Worm (Caenorhabditis elegans): ENCODE measurements around the gene chil-17.
A peak's percentile ranks its signal among the peaks of the same experiment; 100 is the strongest.
"Not testable (repeated sequence)": the region's sequence is repeated elsewhere in the genome, so short reads cannot be mapped to it uniquely, and the experiment has no call there.

Gene chil-17

DNA sequence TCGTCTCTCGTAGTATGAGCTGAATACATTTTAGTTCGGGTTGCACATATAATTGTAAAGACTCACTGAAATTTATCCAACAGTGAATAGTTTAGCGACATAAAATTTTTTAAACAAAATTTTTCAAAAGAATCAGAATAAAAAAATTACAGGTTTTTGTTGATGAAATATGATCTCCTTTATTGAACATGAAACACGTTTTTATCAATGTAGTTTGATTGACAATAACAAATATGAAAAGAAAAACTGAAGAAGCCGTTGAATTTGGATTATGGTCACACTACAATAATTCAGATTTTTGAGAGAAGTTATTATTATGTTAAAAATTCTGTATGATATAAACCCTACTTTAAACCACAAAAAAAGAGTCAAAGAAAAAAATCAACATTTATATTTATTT, at the start of gene chil-17:
Gene chil-17 (minus strand): TSS at position 101 of the 400 bp plus-strand sequence.
- no peak for TF ChIP-seq W03F9.2 (tag; optimal IDR thresholded peaks at IDR 0.05)
- TF ChIP-seq dao-5 (tag; optimal IDR thresholded peaks at IDR 0.05) = no peak
- TF ChIP-seq him-1 (tag; optimal IDR thresholded peaks at IDR 0.05) = no peak

DNA sequence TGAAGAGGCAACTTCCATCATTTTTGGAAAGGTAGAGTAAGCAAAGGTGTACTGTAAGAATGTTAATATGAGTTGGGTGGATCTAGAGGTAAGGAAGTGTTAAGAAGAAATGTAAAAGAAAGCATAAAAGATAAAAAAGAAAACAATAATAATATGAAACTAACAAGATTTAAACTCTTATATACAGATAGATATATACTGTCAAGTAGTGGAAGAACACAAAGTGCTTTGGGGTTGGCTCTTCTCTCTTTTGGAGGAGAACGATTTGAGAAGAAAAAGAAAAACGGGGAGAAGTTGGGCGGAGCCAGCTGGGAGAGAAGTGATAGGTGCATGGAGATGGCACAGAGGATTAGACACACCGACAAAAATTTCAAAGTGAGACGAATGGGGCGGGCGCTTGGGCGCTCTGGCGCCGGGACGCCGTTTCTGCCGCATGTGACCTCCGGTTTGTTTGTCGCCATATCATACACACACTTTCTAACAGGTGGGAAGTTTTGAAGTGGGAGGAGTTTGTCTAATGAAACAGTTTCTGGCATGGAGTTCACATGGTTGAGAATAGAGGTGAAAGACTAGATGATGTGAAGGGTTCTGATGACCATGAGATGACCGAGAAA, 47.5 kb upstream of the chil-17 start, which contains the start of gene T19H5.4:
Gene T19H5.4 (minus strand): TSS at position 51 of the 614 bp plus-strand sequence.
- TF ChIP-seq W03F9.2 (tag; optimal IDR thresholded peaks at IDR 0.05) = peak; percentile 31
- no peak for TF ChIP-seq him-1 (tag; optimal IDR thresholded peaks at IDR 0.05)
- no peak for TF ChIP-seq dao-5 (tag; optimal IDR thresholded peaks at IDR 0.05)

DNA sequence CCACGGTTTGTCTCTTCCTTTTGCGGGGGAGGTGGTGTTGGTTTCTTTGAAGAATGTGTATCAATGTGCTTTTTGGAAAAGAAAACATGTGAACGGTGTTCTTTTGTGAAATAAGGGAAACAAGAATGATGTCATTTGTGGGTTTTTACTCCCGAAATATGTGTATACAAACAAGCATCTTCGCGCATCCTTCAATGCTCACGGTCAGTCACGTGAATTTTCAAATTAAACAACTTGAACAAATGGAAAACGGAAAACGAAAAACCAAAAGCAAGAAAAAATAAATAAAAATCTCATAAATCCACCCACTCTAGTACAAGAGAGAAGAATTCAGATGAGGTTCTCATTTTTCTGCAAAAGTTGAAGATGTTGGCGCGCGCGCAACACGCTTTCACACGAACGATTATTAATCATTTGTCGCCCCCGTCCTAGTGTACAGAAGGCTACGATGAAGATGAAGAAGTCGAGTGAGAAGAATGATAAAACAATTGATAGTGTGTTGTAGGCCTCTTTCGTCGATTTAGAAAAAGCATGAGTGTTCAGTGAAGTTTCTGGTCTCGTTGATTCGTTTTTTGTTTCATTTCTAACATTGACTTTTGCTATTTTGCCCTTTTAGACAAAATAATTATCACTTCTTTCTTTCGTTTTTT, 45.2 kb upstream of the chil-17 start:
- TF ChIP-seq dao-5 (tag; optimal IDR thresholded peaks at IDR 0.05) = no peak
- TF ChIP-seq W03F9.2 (tag; optimal IDR thresholded peaks at IDR 0.05) = no peak
- no peak for TF ChIP-seq him-1 (tag; optimal IDR thresholded peaks at IDR 0.05)

DNA sequence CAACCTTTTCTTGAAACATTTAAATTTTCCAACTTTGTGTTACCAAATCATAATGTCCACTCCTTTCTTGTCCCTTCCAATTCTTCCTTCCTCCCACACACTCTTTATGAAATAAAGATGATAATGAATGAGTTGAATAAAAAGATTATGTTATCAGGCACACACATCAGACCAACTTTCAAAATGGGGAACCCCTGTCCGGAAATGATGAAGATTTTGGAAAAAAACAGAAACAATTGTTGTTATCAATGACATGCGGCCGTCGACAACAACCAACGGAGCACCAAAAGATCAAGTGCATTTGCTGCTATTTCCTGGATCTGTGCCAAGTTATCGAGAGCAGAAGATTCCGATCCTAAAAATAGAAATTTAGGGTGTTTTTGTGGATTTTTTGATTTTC, 43.4 kb upstream of the chil-17 start:
- TF ChIP-seq dao-5 (tag; optimal IDR thresholded peaks at IDR 0.05) (no peak), him-1 (tag; optimal IDR thresholded peaks at IDR 0.05) (no peak), W03F9.2 (tag; optimal IDR thresholded peaks at IDR 0.05) (no peak)

DNA sequence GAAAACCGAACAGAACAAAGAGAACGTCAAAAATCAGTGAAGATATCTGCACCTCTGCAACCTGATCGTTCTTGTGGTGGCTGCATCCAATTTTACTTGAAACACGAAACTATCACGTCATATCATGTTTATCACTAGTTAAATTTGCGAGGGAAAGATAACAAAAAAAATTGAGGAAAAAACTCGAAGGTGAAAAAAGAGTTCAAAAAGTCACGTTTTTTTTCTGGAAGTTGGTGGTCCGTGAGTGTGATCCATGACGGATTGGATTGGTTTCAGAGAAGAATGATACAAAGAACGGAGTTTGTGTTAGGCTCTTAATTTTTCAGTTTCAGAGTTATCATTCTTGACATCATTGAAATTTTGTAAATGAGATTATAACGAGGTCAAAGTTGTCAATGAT, 42.6 kb upstream of the chil-17 start:
- TF ChIP-seq dao-5 (tag; optimal IDR thresholded peaks at IDR 0.05) (no peak), him-1 (tag; optimal IDR thresholded peaks at IDR 0.05) (no peak), W03F9.2 (tag; optimal IDR thresholded peaks at IDR 0.05) (no peak)

DNA sequence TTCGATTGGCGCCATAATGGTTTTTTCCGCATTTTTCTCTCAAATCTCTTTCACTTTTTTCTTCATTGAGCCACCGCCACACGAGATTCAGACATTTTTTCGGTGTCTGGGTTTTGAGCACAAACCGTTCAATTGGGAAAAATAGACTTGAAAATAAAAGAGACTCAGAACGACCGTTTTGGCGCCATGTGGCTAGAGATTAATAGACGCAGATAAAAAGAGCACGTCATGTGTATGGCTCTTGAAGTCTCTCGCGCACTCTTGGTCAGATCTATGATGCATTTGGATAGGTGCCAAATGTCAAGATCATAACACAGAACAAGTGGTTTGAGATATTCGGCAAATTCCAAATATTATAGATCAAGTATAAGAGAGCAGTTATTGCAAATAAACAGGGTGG, 41.5 kb upstream of the chil-17 start:
- TF ChIP-seq him-1 (tag; optimal IDR thresholded peaks at IDR 0.05) (no peak), W03F9.2 (tag; optimal IDR thresholded peaks at IDR 0.05) (no peak), dao-5 (tag; optimal IDR thresholded peaks at IDR 0.05) (no peak)

DNA sequence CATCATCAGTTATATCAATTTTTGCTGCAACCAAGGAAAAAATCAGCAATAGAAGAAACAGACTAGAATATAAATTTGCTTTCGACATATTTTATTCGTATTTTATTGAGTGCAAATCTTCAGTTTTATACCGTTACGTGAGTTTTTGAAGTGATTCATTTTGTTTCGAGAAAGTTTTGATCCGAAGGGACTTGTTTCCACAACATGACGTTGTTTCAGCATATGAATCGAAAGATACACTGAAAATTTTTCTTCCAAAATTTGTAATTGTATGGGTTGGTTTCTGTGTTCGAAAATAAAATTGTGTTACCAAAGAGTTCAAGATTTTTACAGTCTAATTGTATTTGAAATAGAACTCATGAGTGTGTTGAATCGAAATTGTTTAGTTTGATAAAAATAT, 40.0 kb upstream of the chil-17 start, which contains the start of gene T19H5.7:
Gene T19H5.7 (minus strand): TSS at position 101 of the 400 bp plus-strand sequence.
- TF ChIP-seq him-1 (tag; optimal IDR thresholded peaks at IDR 0.05) = no peak
- TF ChIP-seq W03F9.2 (tag; optimal IDR thresholded peaks at IDR 0.05) = no peak
- no peak for TF ChIP-seq dao-5 (tag; optimal IDR thresholded peaks at IDR 0.05)

DNA sequence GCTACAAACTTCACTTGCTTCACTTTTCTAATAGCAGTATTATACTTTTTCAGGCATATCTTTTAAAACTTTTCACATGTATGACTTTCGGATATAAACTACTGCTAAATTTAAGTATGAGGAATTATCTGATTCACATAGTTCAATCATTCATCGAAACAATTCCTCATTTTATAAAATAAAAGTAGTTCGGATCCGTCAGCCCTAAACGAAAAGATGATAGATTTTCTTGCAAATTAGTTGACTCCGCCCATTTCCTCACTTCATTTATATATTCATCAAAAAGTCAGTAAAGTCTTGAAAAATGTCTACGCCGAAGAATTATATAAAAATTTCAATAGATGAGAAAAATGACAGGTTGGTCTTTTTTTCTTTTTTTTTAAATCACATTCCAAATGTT, 37.6 kb upstream of the chil-17 start, which contains the start of gene chil-27:
Gene chil-27 (plus strand): TSS at position 301 of the 400 bp plus-strand sequence.
- no peak for TF ChIP-seq dao-5 (tag; optimal IDR thresholded peaks at IDR 0.05)
- no peak for TF ChIP-seq him-1 (tag; optimal IDR thresholded peaks at IDR 0.05)
- TF ChIP-seq W03F9.2 (tag; optimal IDR thresholded peaks at IDR 0.05) = no peak

DNA sequence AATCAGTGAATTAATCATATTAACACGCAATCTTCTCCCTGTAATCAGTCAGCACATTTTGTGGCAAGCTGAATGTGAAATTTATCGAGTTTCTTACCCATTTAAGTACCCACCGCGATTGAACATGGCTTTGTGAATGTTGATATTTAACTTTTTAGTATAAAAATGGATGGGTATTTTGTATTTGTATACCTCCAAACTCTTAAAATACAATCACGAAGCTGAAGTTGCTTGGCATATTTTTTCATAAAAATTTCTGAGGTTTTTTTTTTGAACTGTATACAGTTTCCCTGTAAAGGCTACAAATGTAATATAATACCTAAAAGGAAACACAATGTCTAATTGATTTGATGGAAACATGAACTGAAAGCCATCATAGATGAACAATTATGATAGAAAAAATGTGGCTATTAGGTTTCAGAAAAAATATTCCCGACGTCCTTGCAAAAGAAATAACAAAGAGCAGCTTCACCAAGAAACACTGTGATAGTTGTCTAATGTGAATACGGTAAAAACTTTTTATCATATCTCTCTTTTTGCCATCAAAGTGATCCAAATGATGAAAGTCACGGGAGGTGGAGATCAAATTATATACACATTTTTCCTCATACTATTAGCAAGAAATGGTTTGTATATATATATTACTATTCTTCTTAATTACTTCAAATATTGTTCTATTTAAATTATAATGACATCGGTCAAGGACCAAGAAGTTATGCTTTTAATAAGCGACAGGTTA, 34.6 kb upstream of the chil-17 start, which contains the start of the genes chil-25 and chil-26:
Gene chil-25 (minus strand): TSS at position 101 of the 739 bp plus-strand sequence.
Gene chil-26 (plus strand): TSS at position 689 of the 739 bp plus-strand sequence.
- TF ChIP-seq W03F9.2 (tag; optimal IDR thresholded peaks at IDR 0.05) (no peak), dao-5 (tag; optimal IDR thresholded peaks at IDR 0.05) (no peak), him-1 (tag; optimal IDR thresholded peaks at IDR 0.05) (no peak)

DNA sequence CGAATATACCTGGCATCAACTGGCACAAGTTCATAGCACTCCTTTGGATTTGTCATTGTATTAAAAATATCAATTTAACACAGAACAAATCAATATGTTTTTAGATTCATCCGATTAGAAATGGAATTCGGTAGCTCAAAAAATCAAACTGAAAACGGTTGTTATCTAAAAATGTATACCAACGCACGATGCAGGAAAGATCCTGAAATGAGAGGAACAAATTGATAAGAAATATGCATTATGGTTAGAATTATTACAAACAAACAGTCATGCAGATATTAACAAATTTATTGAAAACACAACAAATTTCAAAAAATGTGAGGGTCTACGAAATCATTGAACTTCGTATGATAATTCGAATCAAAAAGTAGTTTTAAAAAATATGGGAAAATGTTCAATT, 30.1 kb upstream of the chil-17 start, which contains the start of gene T19H5.6:
Gene T19H5.6 (minus strand): TSS at position 195 of the 400 bp plus-strand sequence.
- TF ChIP-seq him-1 (tag; optimal IDR thresholded peaks at IDR 0.05) = no peak
- no peak for TF ChIP-seq W03F9.2 (tag; optimal IDR thresholded peaks at IDR 0.05)
- no peak for TF ChIP-seq dao-5 (tag; optimal IDR thresholded peaks at IDR 0.05)

DNA sequence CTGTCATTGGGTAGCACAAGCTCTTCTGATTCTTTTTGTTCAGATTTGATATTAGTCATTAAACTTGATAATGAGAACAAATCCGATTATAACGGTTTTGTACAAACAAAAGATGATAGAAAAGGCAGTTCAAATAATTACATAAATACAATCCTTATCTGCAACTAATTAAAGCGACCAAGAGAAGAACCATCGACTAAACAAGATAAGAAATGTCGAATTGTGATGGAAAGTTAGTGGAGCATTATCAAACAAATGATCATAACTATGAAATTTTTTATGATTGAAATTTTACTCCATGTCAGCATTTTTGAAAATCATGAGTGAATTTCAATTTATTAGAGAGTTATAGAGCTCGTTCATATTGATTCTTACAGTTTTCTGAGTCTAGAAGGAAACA, 28.5 kb upstream of the chil-17 start, which contains the start of gene chil-23:
Gene chil-23 (minus strand): TSS at position 198 of the 400 bp plus-strand sequence.
- TF ChIP-seq W03F9.2 (tag; optimal IDR thresholded peaks at IDR 0.05) = no peak
- TF ChIP-seq him-1 (tag; optimal IDR thresholded peaks at IDR 0.05) = no peak

DNA sequence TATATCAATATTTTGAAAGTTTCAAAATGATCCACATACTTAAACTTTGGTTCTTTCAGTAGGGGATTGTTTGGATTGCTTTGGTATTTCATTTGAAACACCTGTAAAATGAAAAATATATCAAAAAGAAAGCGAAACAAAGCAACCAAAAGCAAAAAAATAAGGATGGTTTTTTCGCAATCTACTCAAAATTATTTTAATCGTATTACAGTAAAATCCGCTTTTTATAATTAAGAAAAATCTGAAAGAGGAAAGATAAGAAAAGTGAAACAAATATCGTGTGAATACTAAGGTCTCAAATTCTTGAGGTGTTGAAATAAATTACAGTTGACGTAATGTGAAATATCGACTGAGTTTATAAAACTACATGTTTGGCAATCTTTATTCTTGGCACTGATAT, 26.1 kb upstream of the chil-17 start, which contains the start of gene chil-22:
Gene chil-22 (minus strand): TSS at position 101 of the 400 bp plus-strand sequence.
- TF ChIP-seq W03F9.2 (tag; optimal IDR thresholded peaks at IDR 0.05) (no peak), him-1 (tag; optimal IDR thresholded peaks at IDR 0.05) (no peak), dao-5 (tag; optimal IDR thresholded peaks at IDR 0.05) (no peak)

DNA sequence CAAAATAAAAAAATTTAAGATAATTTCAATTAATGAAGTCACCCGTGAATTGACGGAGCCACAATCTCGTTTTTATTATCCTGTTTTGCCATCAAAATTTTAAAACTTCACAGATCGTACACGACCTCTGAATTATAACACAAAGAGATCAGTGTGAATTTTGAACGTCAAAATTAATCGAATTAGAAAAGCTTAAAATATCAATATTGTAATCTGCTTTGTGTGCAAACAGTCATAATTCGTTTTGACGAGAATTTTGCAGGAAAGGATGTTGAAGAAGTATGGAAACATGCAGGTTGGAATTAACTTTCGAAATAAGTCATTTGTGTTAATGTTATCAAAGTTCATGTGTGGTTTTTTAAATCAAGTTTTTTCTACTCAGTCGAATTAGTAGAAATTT, 21.9 kb upstream of the chil-17 start, which contains the start of gene chil-21:
Gene chil-21 (minus strand): TSS at position 101 of the 400 bp plus-strand sequence.
- not testable (repeated sequence) for TF ChIP-seq him-1, dao-5, W03F9.2 (tag; optimal IDR thresholded peaks at IDR 0.05)
